Fruit fly (Drosophila melanogaster): ENCODE results near the gene htt.
"Not testable (repeated sequence)": the region's sequence is repeated elsewhere in the genome, so short reads cannot be mapped to it uniquely, and the experiment has no call there.

Gene htt

dm6 chr3R:28751611-28752129 is 55.6 kb downstream of the htt start, which contains the start of gene CG10000:
TSS of gene CG10000 (minus strand) at chr3R:28751661.
- TF ChIP-seq Sp1 (GFP tag; optimal IDR thresholded peaks at IDR 0.05) (no peak), GATAd (GFP tag; optimal IDR thresholded peaks at IDR 0.05) (no peak), N (GFP tag; optimal IDR thresholded peaks at IDR 0.05) (no peak), CrebA (GFP tag; optimal IDR thresholded peaks at IDR 0.05; ENCODE audit: borderline replicate concordance) (no peak), sv (GFP tag; optimal IDR thresholded peaks at IDR 0.05) (no peak), dmrt93B (GFP tag; optimal IDR thresholded peaks at IDR 0.05) (no peak), Hnf4 (GFP tag; optimal IDR thresholded peaks at IDR 0.05) (no peak), Rel (GFP tag; optimal IDR thresholded peaks at IDR 0.05) (no peak), Rel (tag; optimal IDR thresholded peaks at IDR 0.05) (no peak), Dif (GFP tag; optimal IDR thresholded peaks at IDR 0.05; ENCODE audit: partially characterized antibody) (no peak), Hr83 (GFP tag; optimal IDR thresholded peaks at IDR 0.05; ENCODE audit: poor library complexity, severe bottlenecking) (no peak), dl (GFP tag; optimal IDR thresholded peaks at IDR 0.05; ENCODE audit: insufficient read depth in 1 of 2, partially characterized antibody in 2 of 2) (no peak)

- TF ChIP-seq Myc (optimal IDR thresholded peaks at IDR 0.05) (no peak), foxo (GFP tag; optimal IDR thresholded peaks at IDR 0.05) (no peak), dsf (GFP tag; optimal IDR thresholded peaks at IDR 0.05; ENCODE audit: borderline replicate concordance) (no peak), CrebA (GFP tag; optimal IDR thresholded peaks at IDR 0.05; ENCODE audit: borderline replicate concordance) (no peak)
Observed at dm6 chr3R:28756879-28757278, 60.8 kb downstream of the htt start, which contains the start of gene CG9997. TSS of gene CG9997 (minus strand) at chr3R:28756979.

dm6 chr3R:28758134-28758533 is 62.1 kb downstream of the htt start, which contains the start of gene aqrs:
TSS of gene aqrs (minus strand) at chr3R:28758234.
- not testable (repeated sequence) for TF ChIP-seq usp, N, CG32264 (GFP tag; optimal IDR thresholded peaks at IDR 0.05)

dm6 chr3R:28775703-28776102 is 79.7 kb downstream of the htt start:
- TF ChIP-seq Jra (GFP tag; optimal IDR thresholded peaks at IDR 0.05), result no peak
- TF ChIP-seq pan (optimal IDR thresholded peaks at IDR 0.05), result no peak
- TF ChIP-seq Dfd (GFP tag; optimal IDR thresholded peaks at IDR 0.05), result peak; percentile 90

Data from whole organism, wandering third instar larva.